Fruit fly (Drosophila melanogaster) whole organism, embryonic: Measurements from ENCODE around the gene scrt.
A peak's percentile ranks its signal among the peaks of the same experiment; 100 is the strongest.

Source experiments
- CG10267 ChIP-seq: fragments of 200-800 bp; sonication (Bioruptor generic); optimal IDR thresholded peaks from 2 replicates; lab custom pipeline; 2018; ENCODE audit warnings: missing biosample characterization, mild to moderate bottlenecking, missing genetic modification characterization, moderate library complexity
- CG11504 ChIP-seq: fragments of 200-800 bp; sonication (Bioruptor generic); optimal IDR thresholded peaks from 3 replicates; lab custom pipeline; 2019; ENCODE audit warnings: missing biosample characterization, mild to moderate bottlenecking, missing genetic modification characterization, moderate library complexity
- CG11696 ChIP-seq: fragments of 200-800 bp; sonication (Bioruptor generic); IDR thresholded peaks from 2 replicates; pipeline ENCODE4 v1.3.6; 2022; ENCODE audit warnings: missing biosample characterization, missing genetic modification characterization
- CG12219 ChIP-seq: fragments of 200-800 bp; sonication (Bioruptor generic); optimal IDR thresholded peaks from 3 replicates; lab custom pipeline; 2018; ENCODE audit warnings: missing biosample characterization, mild to moderate bottlenecking, missing genetic modification characterization
- CG13624 ChIP-seq: fragments of 200-800 bp; sonication (Bioruptor generic); optimal IDR thresholded peaks from 2 replicates; lab custom pipeline; 2016; ENCODE audit warnings: missing biosample characterization, missing genetic modification characterization
- CG13775 ChIP-seq: fragments of 200-800 bp; sonication (Bioruptor generic); optimal IDR thresholded peaks from 3 replicates; lab custom pipeline; 2017; ENCODE audit warnings: missing biosample characterization, mild to moderate bottlenecking, missing genetic modification characterization
- CG14014 ChIP-seq: fragments of 200-800 bp; sonication (Bioruptor generic); IDR thresholded peaks from 2 replicates; pipeline ENCODE4 v1.3.6; 2022; ENCODE audit warnings: missing biosample characterization, missing genetic modification characterization
- CG14441 ChIP-seq: fragments of 200-800 bp; sonication (Bioruptor generic); IDR thresholded peaks from 2 replicates; pipeline ENCODE4 v1.3.6; 2022; ENCODE audit warnings: missing biosample characterization, missing genetic modification characterization
- CG15073 ChIP-seq: fragments of 200-800 bp; sonication (Bioruptor generic); optimal IDR thresholded peaks from 2 replicates; lab custom pipeline; 2016; ENCODE audit warnings: missing biosample characterization, missing genetic modification characterization
- CG1529 ChIP-seq: fragments of 200-800 bp; sonication (Bioruptor generic); optimal IDR thresholded peaks from 3 replicates; lab custom pipeline; 2018; ENCODE audit warnings: missing biosample characterization, missing genetic modification characterization
- CG16863 ChIP-seq: fragments of 200-800 bp; sonication (Bioruptor generic); optimal IDR thresholded peaks from 3 replicates; lab custom pipeline; 2016; ENCODE audit warnings: missing biosample characterization, missing genetic modification characterization
- CG17359 ChIP-seq: fragments of 200-800 bp; sonication (Bioruptor generic); optimal IDR thresholded peaks from 3 replicates; lab custom pipeline; 2018; ENCODE audit warnings: missing biosample characterization, mild to moderate bottlenecking, missing genetic modification characterization, moderate library complexity
- CG17829 ChIP-seq: fragments of 200-800 bp; optimal IDR thresholded peaks from 2 replicates; lab custom pipeline; 2019; ENCODE audit warnings: missing biosample characterization, mild to moderate bottlenecking, missing genetic modification characterization, moderate library complexity
- CG1792 ChIP-seq: fragments of 200-800 bp; sonication (Bioruptor generic); optimal IDR thresholded peaks from 2 replicates; lab custom pipeline; 2016; ENCODE audit warnings: missing biosample characterization, missing genetic modification characterization
- CG1832 ChIP-seq: fragments of 200-800 bp; sonication (Bioruptor generic); optimal IDR thresholded peaks from 2 replicates; lab custom pipeline; 2017; ENCODE audit warnings: missing biosample characterization, mild to moderate bottlenecking, missing genetic modification characterization, inconsistent platforms
- CG18476 ChIP-seq: fragments of 200-800 bp; sonication (Bioruptor generic); optimal IDR thresholded peaks from 2 replicates; lab custom pipeline; 2016; ENCODE audit warnings: missing biosample characterization, mild to moderate bottlenecking, missing genetic modification characterization
- CG30020 ChIP-seq: fragments of 200-800 bp; optimal IDR thresholded peaks from 2 replicates; lab custom pipeline; 2019; ENCODE audit warnings: missing biosample characterization, mild to moderate bottlenecking, missing genetic modification characterization, moderate library complexity
- CG3065 ChIP-seq: fragments of 200-800 bp; sonication (Bioruptor generic); optimal IDR thresholded peaks from 2 replicates; lab custom pipeline; 2016; ENCODE audit warnings: missing biosample characterization, missing genetic modification characterization
- CG32772 ChIP-seq: fragments of 200-800 bp; sonication (Bioruptor generic); IDR thresholded peaks from 2 replicates; pipeline ENCODE4 v1.3.6; 2022; ENCODE audit warnings: missing biosample characterization, missing genetic modification characterization
- CG3407 ChIP-seq: fragments of 200-800 bp; sonication (Bioruptor generic); optimal IDR thresholded peaks from 2 replicates; lab custom pipeline; 2018; ENCODE audit warnings: missing biosample characterization, mild to moderate bottlenecking, missing genetic modification characterization
- CG4820 ChIP-seq: fragments of 200-800 bp; sonication (Bioruptor generic); optimal IDR thresholded peaks from 3 replicates; lab custom pipeline; 2016; ENCODE audit warnings: missing biosample characterization, missing genetic modification characterization
- CG6813 ChIP-seq: fragments of 200-800 bp; sonication (Bioruptor generic); optimal IDR thresholded peaks from 2 replicates; lab custom pipeline; 2017; ENCODE audit warnings: missing biosample characterization, missing genetic modification characterization, mild to moderate bottlenecking, moderate library complexity, missing genetic modification reagents
- CG7745 ChIP-seq: fragments of 200-800 bp; sonication (Bioruptor generic); optimal IDR thresholded peaks from 2 replicates; lab custom pipeline; 2018; ENCODE audit warnings: missing biosample characterization, mild to moderate bottlenecking, missing genetic modification characterization, moderate library complexity
- CG8281 ChIP-seq: fragments of 200-800 bp; sonication (Bioruptor generic); optimal IDR thresholded peaks from 2 replicates; lab custom pipeline; 2018; ENCODE audit warnings: missing biosample characterization, mild to moderate bottlenecking, missing genetic modification characterization, moderate library complexity
- Dbx ChIP-seq: fragments of 200-800 bp; sonication (Bioruptor generic); IDR thresholded peaks from 3 replicates; pipeline ENCODE4 v1.3.6; 2022; ENCODE audit warnings: missing biosample characterization, missing genetic modification characterization
- Ets97D ChIP-seq: fragments of 200-800 bp; sonication (Bioruptor generic); optimal IDR thresholded peaks from 3 replicates; lab custom pipeline; 2016; ENCODE audit warnings: missing biosample characterization, missing genetic modification characterization
- Fer3 ChIP-seq: fragments of 200-800 bp; sonication (Bioruptor generic); optimal IDR thresholded peaks from 2 replicates; lab custom pipeline; 2018; ENCODE audit warnings: missing biosample characterization, mild to moderate bottlenecking, missing genetic modification characterization, moderate library complexity
- HLH54F ChIP-seq: fragments of 200-800 bp; sonication (Bioruptor generic); optimal IDR thresholded peaks from 3 replicates; lab custom pipeline; 2016; ENCODE audit warnings: missing biosample characterization, missing genetic modification characterization
- Lim3 ChIP-seq: fragments of 200-800 bp; sonication (Bioruptor generic); IDR thresholded peaks from 2 replicates; pipeline ENCODE4 v1.3.6; 2022; ENCODE audit warnings: missing biosample characterization, missing genetic modification characterization
- MBD-R2 ChIP-seq: fragments of 200-800 bp; sonication (Bioruptor generic); IDR thresholded peaks from 2 replicates; pipeline ENCODE4 v1.3.6; 2022; ENCODE audit warnings: missing biosample characterization, missing genetic modification characterization
- Mes4 ChIP-seq: fragments of 200-800 bp; sonication (Bioruptor generic); optimal IDR thresholded peaks from 2 replicates; lab custom pipeline; 2016; ENCODE audit warnings: missing biosample characterization, missing genetic modification characterization
- Sry-β ChIP-seq: fragments of 200-800 bp; sonication (Bioruptor generic); optimal IDR thresholded peaks from 2 replicates; lab custom pipeline; 2018; ENCODE audit warnings: missing biosample characterization, mild to moderate bottlenecking, missing genetic modification characterization, moderate library complexity
- TFAM ChIP-seq: fragments of 200-800 bp; sonication (Bioruptor generic); optimal IDR thresholded peaks from 2 replicates; lab custom pipeline; 2017; ENCODE audit warnings: missing biosample characterization, missing genetic modification characterization, inconsistent platforms
- Tbp ChIP-seq: fragments of >200 bp; optimal IDR thresholded peaks from 2 replicates; lab custom pipeline; 2018; ENCODE audit warnings: missing biosample characterization, missing genetic modification characterization
- al ChIP-seq: fragments of 200-800 bp; sonication (Bioruptor generic); IDR thresholded peaks from 2 replicates; pipeline ENCODE4 v1.3.6; 2022; ENCODE audit warnings: missing biosample characterization, missing genetic modification characterization
- cad ChIP-seq: fragments of >200 bp; optimal IDR thresholded peaks from 2 replicates; lab custom pipeline; 2017; ENCODE audit warnings: missing biosample characterization, missing genetic modification characterization
- dan ChIP-seq: fragments of 200-800 bp; sonication (Bioruptor generic); IDR thresholded peaks from 2 replicates; pipeline ENCODE4 v1.3.6; 2022; ENCODE audit warnings: missing biosample characterization, missing genetic modification characterization
- eyg ChIP-seq: fragments of 200-800 bp; sonication (Bioruptor generic); optimal IDR thresholded peaks from 3 replicates; lab custom pipeline; 2016; ENCODE audit warnings: missing biosample characterization, missing genetic modification characterization
- fd64A ChIP-seq: fragments of 200-800 bp; sonication (Bioruptor generic); optimal IDR thresholded peaks from 3 replicates; lab custom pipeline; 2018; ENCODE audit warnings: missing biosample characterization, mild to moderate bottlenecking, missing genetic modification characterization
- gcm ChIP-seq: fragments of 200-800 bp; sonication (Bioruptor generic); optimal IDR thresholded peaks from 2 replicates; lab custom pipeline; 2019; ENCODE audit warnings: missing biosample characterization, mild to moderate bottlenecking, missing genetic modification characterization, moderate library complexity
- gem ChIP-seq: fragments of 200-800 bp; sonication (Bioruptor generic); optimal IDR thresholded peaks from 2 replicates; lab custom pipeline; 2019; ENCODE audit warnings: missing biosample characterization, mild to moderate bottlenecking, missing genetic modification characterization, moderate library complexity
- gfzf ChIP-seq: fragments of 200-800 bp; sonication (Bioruptor generic); optimal IDR thresholded peaks from 2 replicates; lab custom pipeline; 2016; ENCODE audit warnings: missing biosample characterization, mild to moderate bottlenecking, missing genetic modification characterization, moderate library complexity
- maf-S ChIP-seq: fragments of 200-800 bp; sonication (Bioruptor generic); optimal IDR thresholded peaks from 2 replicates; lab custom pipeline; 2016; ENCODE audit warnings: missing biosample characterization, missing genetic modification characterization
- odd ChIP-seq: fragments of 200-800 bp; sonication (Bioruptor generic); optimal IDR thresholded peaks from 2 replicates; lab custom pipeline; 2017; ENCODE audit warnings: missing biosample characterization, mild to moderate bottlenecking, missing genetic modification characterization
- ranshi ChIP-seq: fragments of 200-800 bp; sonication (Bioruptor generic); IDR thresholded peaks from 2 replicates; pipeline ENCODE4 v1.3.6; 2022; ENCODE audit warnings: missing biosample characterization, missing genetic modification characterization
- salm ChIP-seq: fragments of 200-800 bp; sonication (Bioruptor generic); optimal IDR thresholded peaks from 2 replicates; lab custom pipeline; 2018; ENCODE audit warnings: missing biosample characterization, mild to moderate bottlenecking, missing genetic modification characterization
- schlank ChIP-seq: fragments of 200-800 bp; sonication (Bioruptor generic); optimal IDR thresholded peaks from 2 replicates; lab custom pipeline; 2018; ENCODE audit warnings: missing biosample characterization, mild to moderate bottlenecking, missing genetic modification characterization
- sisA ChIP-seq: fragments of 200-800 bp; sonication (Bioruptor generic); IDR thresholded peaks from 2 replicates; pipeline ENCODE4 v1.3.6; 2022; ENCODE audit warnings: missing biosample characterization, missing genetic modification characterization
- sqz ChIP-seq: fragments of 200-800 bp; sonication (Bioruptor generic); optimal IDR thresholded peaks from 3 replicates; lab custom pipeline; 2018; ENCODE audit warnings: missing biosample characterization, mild to moderate bottlenecking, missing genetic modification characterization
- sr ChIP-seq: fragments of 200-800 bp; sonication (Bioruptor generic); IDR thresholded peaks from 3 replicates; pipeline ENCODE4 v1.3.6; 2022; ENCODE audit warnings: missing biosample characterization, missing genetic modification characterization
- tx ChIP-seq: fragments of 200-800 bp; sonication (Bioruptor generic); optimal IDR thresholded peaks from 2 replicates; lab custom pipeline; 2016; ENCODE audit warnings: missing biosample characterization, missing genetic modification characterization

Gene scrt

dm6 chr3L:3970372-3971031, 13.2 kb upstream of the scrt start (continued):
- TF ChIP-seq CG6813 (no peak), CG4820 (peak; percentile 3), CG13624 (no peak), Dbx (no peak), cad (GFP tag; lab: Kevin White, UChicago) (no peak), CG30020 (no peak), CG13775 (GFP tag; lab: Kevin White, UChicago) (peak; percentile 29), Lim3 (GFP tag; lab: Robert Waterston, UW) (no peak), MBD-R2 (GFP tag; lab: Robert Waterston, UW) (no peak; the same call in 1 of the 2 replicates), CG15073 (GFP tag; lab: Kevin White, UChicago) (no peak), CG1832 (GFP tag; lab: Kevin White, UChicago) (no peak), CG11504 (tag; lab: Kevin White, UChicago) (peak; percentile 69), schlank (tag; lab: Kevin White, UChicago) (no peak), maf-S (GFP tag; lab: Kevin White, UChicago) (no peak), Ets97D (no peak), sisA (GFP tag; lab: Robert Waterston, UW) (0 out of 2 replicates have a peak, but pooled peaks have one; percentile 7), CG1792 (no peak), al (no peak), sqz (GFP tag; lab: Kevin White, UChicago) (peak; percentile 66), sr (no peak), CG10267 (tag; lab: Kevin White, UChicago) (peak; percentile 17), CG16863 (GFP tag; lab: Kevin White, UChicago) (no peak), CG14441 (GFP tag; lab: Robert Waterston, UW) (no peak), odd (GFP tag; lab: Kevin White, UChicago) (no peak), gfzf (GFP tag; lab: Kevin White, UChicago) (no peak), Tbp (GFP tag; lab: Kevin White, UChicago) (no peak), CG14014 (GFP tag; lab: Robert Waterston, UW) (0 out of 2 replicates have a peak, but pooled peaks have one; percentile 18), CG3407 (GFP tag; lab: Kevin White, UChicago) (peak; percentile 2), salm (tag; lab: Kevin White, UChicago) (no peak), CG17829 (tag; lab: Kevin White, UChicago) (peak; percentile 7), gem (tag; lab: Kevin White, UChicago) (peak; percentile 61), TFAM (GFP tag; lab: Kevin White, UChicago) (no peak), CG1529 (GFP tag; lab: Kevin White, UChicago) (peak; percentile 20), CG12219 (GFP tag; lab: Kevin White, UChicago) (peak; percentile 9), tx (GFP tag; lab: Kevin White, UChicago) (no peak), CG17359 (tag; lab: Kevin White, UChicago) (peak; percentile 43), CG8281 (no peak), Mes4 (GFP tag; lab: Kevin White, UChicago) (no peak), gcm (GFP tag; lab: Kevin White, UChicago) (no peak), CG32772 (GFP tag; lab: Robert Waterston, UW) (0 out of 2 replicates have a peak, but pooled peaks have one; percentile 8), ranshi (GFP tag; lab: Robert Waterston, UW) (0 out of 2 replicates have a peak, but pooled peaks have one; percentile 29), Fer3 (tag; lab: Kevin White, UChicago) (peak; percentile 25), HLH54F (GFP tag; lab: Kevin White, UChicago) (peak; percentile 40), CG7745 (tag; lab: Kevin White, UChicago) (no peak), CG3065 (GFP tag; lab: Kevin White, UChicago) (peak; percentile 14), CG11696 (GFP tag; lab: Robert Waterston, UW) (no peak), Sry-β (GFP tag; lab: Kevin White, UChicago) (no peak), fd64A (GFP tag; lab: Kevin White, UChicago) (no peak), eyg (no peak), dan (no peak), CG18476 (no peak)
